Worm (Caenorhabditis elegans) whole organism, midembryonic: ENCODE measurements around the gene nhr-158.

Experiments
- T22C8.4 ChIP-seq: fragments of 200-800 bp; sonication (Bioruptor generic); IDR thresholded peaks from 2 replicates; pipeline ENCODE4 v1.3.6; 2022; ENCODE audit warnings: missing genetic modification characterization, missing compliant biosample characterization
- flt-1 ChIP-seq: fragments of 200-800 bp; sonication (Bioruptor generic); IDR thresholded peaks from 2 replicates; pipeline ENCODE4 v1.3.6; 2022; ENCODE audit warnings: missing genetic modification characterization, missing compliant biosample characterization
- klf-2 ChIP-seq: fragments of 200-800 bp; sonication (Bioruptor generic); conservative IDR thresholded peaks from 2 replicates; pipeline ENCODE4 v1.3.6; 2022; ENCODE audit warnings: missing genetic modification reagents, missing genetic modification characterization, missing compliant biosample characterization
- med-1 ChIP-seq: sonication (generic microtip); optimal IDR thresholded peaks from 2 replicates; lab custom pipeline; 2017; ENCODE audit warnings: missing genetic modification characterization, mild to moderate bottlenecking, missing compliant biosample characterization, antibody characterized with exemption, missing genetic modification reagents; ENCODE audit not compliant: insufficient read depth
- tab-1 ChIP-seq: fragments of 200-800 bp; sonication (Bioruptor generic); IDR thresholded peaks from 2 replicates; pipeline ENCODE4 v1.3.6; 2022; ENCODE audit warnings: missing genetic modification characterization, missing compliant biosample characterization
- ztf-23 ChIP-seq: fragments of 200-800 bp; sonication (Bioruptor generic); IDR thresholded peaks from 2 replicates; pipeline ENCODE4 v1.3.6; 2022; ENCODE audit warnings: missing genetic modification reagents, missing genetic modification characterization, missing compliant biosample characterization
- ztf-29 ChIP-seq: fragments of 200-800 bp; sonication (Bioruptor generic); IDR thresholded peaks from 2 replicates; pipeline ENCODE4 v1.3.6; 2022; ENCODE audit warnings: missing genetic modification reagents, missing genetic modification characterization, missing compliant biosample characterization

ce11 chrV:3832103-3832502 is 41.8 kb downstream of the nhr-158 start:
- TF ChIP-seq tab-1 (GFP tag; lab: Robert Waterston, UW) (no peak), flt-1 (GFP tag; lab: Robert Waterston, UW) (no peak), klf-2 (GFP tag; lab: Robert Waterston, UW) (no peak), ztf-23 (GFP tag; lab: Robert Waterston, UW) (no peak), ztf-29 (GFP tag; lab: Robert Waterston, UW) (no peak), T22C8.4 (GFP tag; lab: Robert Waterston, UW) (no peak), med-1 (GFP tag; lab: Kevin White, UChicago) (no peak)
